Fruit fly (Drosophila melanogaster) whole organism, embryonic: ENCODE data around the gene Dus1.

Experiments
- Bdp1 ChIP-seq: fragments of 200-800 bp; sonication (Bioruptor generic); optimal IDR thresholded peaks from 3 replicates; lab custom pipeline; 2016; ENCODE audit warnings: missing biosample characterization, missing genetic modification characterization
- Blimp-1 ChIP-seq: fragments of 200-800 bp; sonication (Bioruptor generic); optimal IDR thresholded peaks from 3 replicates; lab custom pipeline; 2018; ENCODE audit warnings: missing biosample characterization, missing genetic modification characterization, mild to moderate bottlenecking, moderate library complexity, missing genetic modification reagents
- C15 ChIP-seq: fragments of 200-800 bp; sonication (Bioruptor generic); IDR thresholded peaks from 3 replicates; pipeline ENCODE4 v1.3.6; 2022; ENCODE audit warnings: missing biosample characterization, missing genetic modification characterization
- CG10366 ChIP-seq: fragments of 200-800 bp; sonication (Bioruptor generic); IDR thresholded peaks from 2 replicates; pipeline ENCODE4 v1.3.6; 2022; ENCODE audit warnings: missing biosample characterization, missing genetic modification characterization
- CG10543 ChIP-seq: fragments of 200-800 bp; sonication (Bioruptor generic); optimal IDR thresholded peaks from 3 replicates; lab custom pipeline; 2017; ENCODE audit warnings: missing biosample characterization, mild to moderate bottlenecking, missing genetic modification characterization, moderate library complexity
- CG12659 ChIP-seq: fragments of 200-800 bp; sonication (Bioruptor generic); optimal IDR thresholded peaks from 3 replicates; lab custom pipeline; 2017; ENCODE audit warnings: mild to moderate bottlenecking, missing biosample characterization, missing genetic modification reagents, missing genetic modification characterization
- CG15601 ChIP-seq: fragments of 200-800 bp; sonication (Bioruptor generic); optimal IDR thresholded peaks from 3 replicates; lab custom pipeline; 2019; ENCODE audit warnings: missing biosample characterization, mild to moderate bottlenecking, missing genetic modification characterization, moderate library complexity
- CG1603 ChIP-seq: fragments of 200-800 bp; sonication (Bioruptor generic); optimal IDR thresholded peaks from 2 replicates; lab custom pipeline; 2019; ENCODE audit warnings: missing biosample characterization, mild to moderate bottlenecking, missing genetic modification characterization, moderate library complexity
- CG2116 ChIP-seq: fragments of 200-800 bp; sonication (Bioruptor generic); optimal IDR thresholded peaks from 3 replicates; lab custom pipeline; 2018; ENCODE audit warnings: missing biosample characterization, mild to moderate bottlenecking, missing genetic modification characterization
- CG30020 ChIP-seq: fragments of 200-800 bp; optimal IDR thresholded peaks from 2 replicates; lab custom pipeline; 2019; ENCODE audit warnings: missing biosample characterization, mild to moderate bottlenecking, missing genetic modification characterization, moderate library complexity
- CG30403 ChIP-seq: fragments of 200-800 bp; sonication (Bioruptor generic); optimal IDR thresholded peaks from 3 replicates; lab custom pipeline; 2016; ENCODE audit warnings: missing biosample characterization, missing genetic modification characterization
- CG32772 ChIP-seq: fragments of 200-800 bp; sonication (Bioruptor generic); IDR thresholded peaks from 2 replicates; pipeline ENCODE4 v1.3.6; 2022; ENCODE audit warnings: missing biosample characterization, missing genetic modification characterization
- CG42726 ChIP-seq: fragments of 200-800 bp; sonication (Bioruptor generic); IDR thresholded peaks from 2 replicates; pipeline ENCODE4 v1.3.6; 2022; ENCODE audit warnings: missing biosample characterization, missing genetic modification characterization; ENCODE audit not compliant: partially characterized antibody
- CG4617 ChIP-seq: fragments of 200-800 bp; sonication (Bioruptor generic); optimal IDR thresholded peaks from 3 replicates; lab custom pipeline; 2016; ENCODE audit warnings: missing biosample characterization, missing genetic modification characterization, borderline replicate concordance
- CG5953 ChIP-seq: fragments of 200-800 bp; sonication (Bioruptor generic); IDR thresholded peaks from 2 replicates; pipeline ENCODE4 v1.3.6; 2022; ENCODE audit warnings: missing biosample characterization, missing genetic modification characterization
- CG8281 ChIP-seq: fragments of 200-800 bp; sonication (Bioruptor generic); optimal IDR thresholded peaks from 2 replicates; lab custom pipeline; 2018; ENCODE audit warnings: missing biosample characterization, mild to moderate bottlenecking, missing genetic modification characterization, moderate library complexity
- CG9817 ChIP-seq: fragments of 200-800 bp; sonication (Bioruptor generic); optimal IDR thresholded peaks from 2 replicates; lab custom pipeline; 2018; ENCODE audit warnings: missing biosample characterization, mild to moderate bottlenecking, missing genetic modification characterization, moderate library complexity
- CoRest ChIP-seq: fragments of 200-800 bp; sonication (Bioruptor generic); optimal IDR thresholded peaks from 3 replicates; lab custom pipeline; 2018; ENCODE audit warnings: missing biosample characterization, mild to moderate bottlenecking, missing genetic modification characterization, moderate library complexity
- Drgx ChIP-seq: fragments of 200-800 bp; sonication (Bioruptor generic); IDR thresholded peaks from 2 replicates; pipeline ENCODE4 v1.3.6; 2022; ENCODE audit warnings: missing biosample characterization, missing genetic modification characterization
- E2f1 ChIP-seq: fragments of 200-800 bp; sonication (Bioruptor generic); IDR thresholded peaks from 2 replicates; pipeline ENCODE4 v1.3.6; 2022; ENCODE audit warnings: missing biosample characterization, missing genetic modification characterization
- Ets65A ChIP-seq: fragments of 200-800 bp; sonication (Bioruptor generic); peaks from one replicate; lab custom pipeline; 2016; ENCODE audit warnings: missing biosample characterization, missing genetic modification characterization
- Fer1 ChIP-seq: fragments of 200-800 bp; sonication (Bioruptor generic); optimal IDR thresholded peaks from 2 replicates; lab custom pipeline; 2017; ENCODE audit warnings: missing biosample characterization, mild to moderate bottlenecking, missing genetic modification characterization
- Gsc ChIP-seq: fragments of 200-800 bp; sonication (Bioruptor generic); IDR thresholded peaks from 2 replicates; pipeline ENCODE4 v1.3.6; 2022; ENCODE audit warnings: missing biosample characterization, missing genetic modification characterization
- Gug ChIP-seq: fragments of 200-800 bp; sonication (Bioruptor generic); IDR thresholded peaks from 4 replicates; pipeline ENCODE4 v1.3.6; 2022; ENCODE audit warnings: missing biosample characterization, missing genetic modification characterization
- Hand ChIP-seq: fragments of 200-800 bp; sonication (Bioruptor generic); optimal IDR thresholded peaks from 2 replicates; lab custom pipeline; 2017; ENCODE audit warnings: mild to moderate bottlenecking, missing biosample characterization, missing genetic modification reagents, missing genetic modification characterization
- Hsf ChIP-seq: fragments of 200-800 bp; sonication (Bioruptor generic); optimal IDR thresholded peaks from 3 replicates; lab custom pipeline; 2016; ENCODE audit warnings: missing biosample characterization, missing genetic modification characterization
- MESR4 ChIP-seq: fragments of 200-800 bp; sonication (Bioruptor generic); optimal IDR thresholded peaks from 2 replicates; lab custom pipeline; 2018; ENCODE audit warnings: missing biosample characterization, mild to moderate bottlenecking, missing genetic modification characterization, moderate library complexity
- Meics ChIP-seq: fragments of 200-800 bp; sonication (Bioruptor generic); optimal IDR thresholded peaks from 2 replicates; lab custom pipeline; 2017; ENCODE audit warnings: missing biosample characterization, mild to moderate bottlenecking, missing genetic modification characterization
- Myb ChIP-seq: fragments of 200-800 bp; sonication (Bioruptor generic); optimal IDR thresholded peaks from 2 replicates; lab custom pipeline; 2016; ENCODE audit warnings: missing biosample characterization, missing genetic modification characterization
- Nf-YB ChIP-seq: fragments of 200-800 bp; sonication (Bioruptor generic); optimal IDR thresholded peaks from 3 replicates; lab custom pipeline; 2019; ENCODE audit warnings: missing biosample characterization, mild to moderate bottlenecking, missing genetic modification characterization, moderate library complexity
- Oli ChIP-seq: fragments of 200-800 bp; sonication (Bioruptor generic); optimal IDR thresholded peaks from 2 replicates; lab custom pipeline; 2018; ENCODE audit warnings: missing biosample characterization, mild to moderate bottlenecking, missing genetic modification characterization, moderate library complexity
- Pdp1 ChIP-seq, 2 experiments: fragments of 200-800 bp; sonication (Bioruptor generic); optimal IDR thresholded peaks; 3 replicates each; lab custom pipeline; 2016; ENCODE audit warnings: missing biosample characterization in 2 of 2, missing genetic modification characterization in 2 of 2, mild to moderate bottlenecking in 1 of 2, moderate library complexity in 1 of 2
- YL-1 ChIP-seq: fragments of 200-800 bp; sonication (Bioruptor generic); optimal IDR thresholded peaks from 3 replicates; lab custom pipeline; 2017; ENCODE audit warnings: missing biosample characterization, mild to moderate bottlenecking, missing genetic modification characterization
- ato ChIP-seq: fragments of 200-800 bp; sonication (Bioruptor generic); IDR thresholded peaks from 2 replicates; pipeline ENCODE4 v1.3.6; 2022; ENCODE audit warnings: missing biosample characterization, missing genetic modification characterization; ENCODE audit not compliant: partially characterized antibody
- btn ChIP-seq: fragments of 200-800 bp; sonication (Bioruptor generic); optimal IDR thresholded peaks from 2 replicates; lab custom pipeline; 2016; ENCODE audit warnings: missing biosample characterization, missing genetic modification characterization
- cas ChIP-seq: fragments of 200-800 bp; sonication (Bioruptor generic); IDR thresholded peaks from 2 replicates; pipeline ENCODE4 v1.3.6; 2022; ENCODE audit warnings: missing biosample characterization, missing genetic modification characterization
- ci ChIP-seq: fragments of 200-800 bp; sonication (Bioruptor generic); IDR thresholded peaks from 3 replicates; pipeline ENCODE4 v1.3.6; 2022; ENCODE audit warnings: missing biosample characterization, missing genetic modification characterization
- cwo ChIP-seq: fragments of 200-800 bp; sonication (Bioruptor generic); optimal IDR thresholded peaks from 3 replicates; lab custom pipeline; 2017; ENCODE audit warnings: missing biosample characterization, missing genetic modification characterization, mild to moderate bottlenecking, moderate library complexity, missing genetic modification reagents
- dati ChIP-seq: fragments of 200-800 bp; sonication (Bioruptor generic); IDR thresholded peaks from 2 replicates; pipeline ENCODE4 v1.3.6; 2022; ENCODE audit warnings: missing biosample characterization, missing genetic modification characterization
- disco-r ChIP-seq: fragments of 200-800 bp; sonication (Bioruptor generic); optimal IDR thresholded peaks from 2 replicates; lab custom pipeline; 2016; ENCODE audit warnings: missing biosample characterization, missing genetic modification characterization
- dpn ChIP-seq, 2 experiments: fragments of 200-800 bp; sonication (Bioruptor generic); optimal IDR thresholded peaks; 3 replicates each; lab custom pipeline; 2016; ENCODE audit warnings: missing biosample characterization in 2 of 2, missing genetic modification characterization in 2 of 2
- en ChIP-seq: fragments of 200-800 bp; sonication (Bioruptor generic); optimal IDR thresholded peaks from 2 replicates; lab custom pipeline; 2016; ENCODE audit warnings: missing biosample characterization, missing genetic modification characterization
- fru ChIP-seq: fragments of >200 bp; optimal IDR thresholded peaks from 2 replicates; lab custom pipeline; 2017
- her ChIP-seq: fragments of 200-800 bp; sonication (Bioruptor generic); optimal IDR thresholded peaks from 2 replicates; lab custom pipeline; 2016; ENCODE audit warnings: missing biosample characterization, missing genetic modification characterization
- hkb ChIP-seq, 2 experiments: fragments of 200-800 bp in 1 of 2; fragments of >200 bp in 1 of 2; sonication (Bioruptor generic) in 1 of 2; IDR thresholded peaks in 1 of 2; optimal IDR thresholded peaks in 1 of 2; 2 replicates each; pipeline versions ENCODE4 v1.3.6 to Lab custom; 2017 to 2022; ENCODE audit warnings: missing biosample characterization in 1 of 2, missing genetic modification characterization in 1 of 2
- pho ChIP-seq: fragments of 200-800 bp; sonication (Bioruptor generic); optimal IDR thresholded peaks from 2 replicates; lab custom pipeline; 2016; ENCODE audit warnings: missing biosample characterization, missing genetic modification characterization
- unc-4 ChIP-seq: fragments of 200-800 bp; sonication (Bioruptor generic); IDR thresholded peaks from 2 replicates; pipeline ENCODE4 v1.3.6; 2022; ENCODE audit warnings: missing biosample characterization, missing genetic modification characterization; ENCODE audit not compliant: partially characterized antibody
- wek ChIP-seq: fragments of 200-800 bp; sonication (Bioruptor generic); optimal IDR thresholded peaks from 3 replicates; lab custom pipeline; 2018; ENCODE audit warnings: missing biosample characterization, mild to moderate bottlenecking, missing genetic modification characterization, moderate library complexity
- zfh2 ChIP-seq: fragments of 200-800 bp; sonication (Bioruptor generic); optimal IDR thresholded peaks from 2 replicates; lab custom pipeline; 2016; ENCODE audit warnings: missing biosample characterization, missing genetic modification characterization

Gene Dus1

DNA sequence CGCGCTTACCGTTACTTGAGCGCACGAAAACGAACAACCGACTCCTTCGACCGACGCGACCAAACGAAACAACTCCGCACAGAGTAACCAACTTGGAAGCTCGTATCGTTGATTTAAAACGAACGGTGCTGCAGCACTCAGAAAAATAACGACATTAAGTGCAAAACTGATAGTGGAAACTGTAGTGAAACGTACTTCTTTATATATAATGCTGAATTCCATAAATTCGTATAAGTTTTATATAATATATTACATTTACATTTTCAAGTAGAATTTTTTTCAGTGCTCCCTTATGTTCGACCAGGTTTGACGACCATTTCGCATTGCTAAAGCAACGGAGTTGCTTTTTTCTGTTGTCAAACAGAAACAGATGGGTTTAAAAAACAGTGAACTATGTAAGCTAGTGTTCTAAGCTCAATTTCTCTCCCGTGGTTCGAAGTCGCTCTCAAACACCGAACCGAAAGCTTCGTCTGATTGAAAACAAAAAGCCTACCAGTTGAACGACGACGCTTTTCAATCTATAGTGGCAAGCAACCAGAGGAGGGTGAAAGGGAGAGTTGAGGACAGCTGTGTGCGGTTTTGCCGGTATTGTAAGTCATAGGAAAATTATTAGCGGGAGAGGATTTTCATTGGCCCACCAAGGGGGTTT, 4.0 kb downstream of the Dus1 start, which contains the start of gene CG17075 (continued):
- TF ChIP-seq ci (GFP tag; lab: Robert Waterston, UW) (peak; percentile 97), CG2116 (peak; percentile 57), fru (lab: Kevin White, UChicago) (no peak), CG4617 (GFP tag; lab: Kevin White, UChicago) (peak; percentile 79), CG15601 (tag; lab: Kevin White, UChicago) (peak; percentile 100), CG8281 (peak; percentile 72), Meics (GFP tag; lab: Kevin White, UChicago) (peak; percentile 97), cas (GFP tag; lab: Robert Waterston, UW) (peak; percentile 86), CG32772 (peak; percentile 97), Oli (tag; lab: Kevin White, UChicago) (peak; percentile 94), MESR4 (GFP tag; lab: Kevin White, UChicago) (peak; percentile 27), Drgx (GFP tag; lab: Robert Waterston, UW) (peak; percentile 95), dpn (GFP tag; optimal IDR thresholded peaks at IDR 0.05; lab: Kevin White, UChicago) (peak; percentile 89 to 93), Hand (GFP tag; lab: Kevin White, UChicago) (peak; percentile 94), disco-r (no peak), hkb (optimal IDR thresholded peaks at IDR 0.05; lab: Kevin White, UChicago) (no peak), hkb (GFP tag; IDR thresholded peaks at IDR 0.05; lab: Robert Waterston, UW) (peak; percentile 96), Nf-YB (GFP tag; lab: Kevin White, UChicago) (peak; percentile 72), dati (GFP tag; lab: Robert Waterston, UW) (peak; percentile 80; the same call in 1 of the 2 replicates), zfh2 (GFP tag; lab: Kevin White, UChicago) (peak; percentile 79), Blimp-1 (GFP tag; lab: Kevin White, UChicago) (peak; percentile 89), YL-1 (GFP tag; lab: Kevin White, UChicago) (peak; percentile 63), wek (GFP tag; lab: Kevin White, UChicago) (peak; percentile 42), CG42726 (GFP tag; lab: Robert Waterston, UW) (no peak), Bdp1 (GFP tag; lab: Kevin White, UChicago) (peak; percentile 77), Pdp1 (GFP tag; optimal IDR thresholded peaks at IDR 0.05; lab: Kevin White, UChicago) (peak; percentile 85 to 88), Fer1 (GFP tag; lab: Kevin White, UChicago) (peak; percentile 97), Hsf (GFP tag; lab: Kevin White, UChicago) (peak; percentile 91), btn (GFP tag; lab: Kevin White, UChicago) (peak; percentile 34), en (peak; percentile 16), pho (GFP tag; lab: Kevin White, UChicago) (peak; percentile 86), her (GFP tag; lab: Kevin White, UChicago) (peak; percentile 33), CG30020 (tag; lab: Kevin White, UChicago) (peak; percentile 63), CG12659 (peak; percentile 97), unc-4 (GFP tag; lab: Robert Waterston, UW) (no peak), CoRest (tag; lab: Kevin White, UChicago) (peak; percentile 95), CG1603 (tag; lab: Kevin White, UChicago) (peak; percentile 83), Myb (peak; percentile 50), ato (GFP tag; lab: Robert Waterston, UW) (no peak), Gug (GFP tag; lab: Robert Waterston, UW) (peak; percentile 91), CG9817 (tag; lab: Kevin White, UChicago) (peak; percentile 93), Ets65A (GFP tag; lab: Kevin White, UChicago) (peak; percentile 90), cwo (peak; percentile 94), E2f1 (GFP tag; lab: Robert Waterston, UW) (peak; percentile 95), Gsc (GFP tag; lab: Robert Waterston, UW) (peak; percentile 79), CG30403 (peak; percentile 96), CG10543 (GFP tag; lab: Kevin White, UChicago) (peak; percentile 75), CG5953 (peak; percentile 91), CG10366 (peak; percentile 95), C15 (GFP tag; lab: Robert Waterston, UW) (peak; percentile 95)
